Fruit fly (Drosophila melanogaster) whole organism, embryonic: Measurements from ENCODE around the gene Esyt2.

Source experiments
- ATbp ChIP-seq: fragments of 200-800 bp; sonication (Bioruptor generic); optimal IDR thresholded peaks from 2 replicates; lab custom pipeline; 2017; ENCODE audit warnings: missing biosample characterization, mild to moderate bottlenecking, missing genetic modification characterization, missing genetic modification reagents
- Blimp-1 ChIP-seq: fragments of 200-800 bp; sonication (Bioruptor generic); optimal IDR thresholded peaks from 3 replicates; lab custom pipeline; 2018; ENCODE audit warnings: missing biosample characterization, missing genetic modification characterization, mild to moderate bottlenecking, moderate library complexity, missing genetic modification reagents
- CG10147 ChIP-seq: fragments of 200-800 bp; sonication (Bioruptor generic); optimal IDR thresholded peaks from 2 replicates; lab custom pipeline; 2019; ENCODE audit warnings: missing biosample characterization, mild to moderate bottlenecking, missing genetic modification characterization, moderate library complexity
- CG11398 ChIP-seq: fragments of 200-800 bp; sonication (Bioruptor generic); optimal IDR thresholded peaks from 2 replicates; lab custom pipeline; 2016; ENCODE audit warnings: missing biosample characterization, missing genetic modification characterization
- CG11504 ChIP-seq: fragments of 200-800 bp; sonication (Bioruptor generic); optimal IDR thresholded peaks from 3 replicates; lab custom pipeline; 2019; ENCODE audit warnings: missing biosample characterization, mild to moderate bottlenecking, missing genetic modification characterization, moderate library complexity
- CG12236 ChIP-seq: fragments of 200-800 bp; sonication (Bioruptor generic); optimal IDR thresholded peaks from 2 replicates; lab custom pipeline; 2016; ENCODE audit warnings: missing biosample characterization, missing genetic modification characterization
- CG12299 ChIP-seq: fragments of 200-800 bp; sonication (Bioruptor generic); optimal IDR thresholded peaks from 2 replicates; lab custom pipeline; 2018; ENCODE audit warnings: missing biosample characterization, mild to moderate bottlenecking, missing genetic modification characterization
- CG12659 ChIP-seq: fragments of 200-800 bp; sonication (Bioruptor generic); optimal IDR thresholded peaks from 3 replicates; lab custom pipeline; 2017; ENCODE audit warnings: mild to moderate bottlenecking, missing biosample characterization, missing genetic modification reagents, missing genetic modification characterization
- CG14441 ChIP-seq: fragments of 200-800 bp; sonication (Bioruptor generic); IDR thresholded peaks from 2 replicates; pipeline ENCODE4 v1.3.6; 2022; ENCODE audit warnings: missing biosample characterization, missing genetic modification characterization
- CG18619 ChIP-seq: fragments of 200-800 bp; sonication (Bioruptor generic); optimal IDR thresholded peaks from 3 replicates; lab custom pipeline; 2017; ENCODE audit warnings: missing biosample characterization, mild to moderate bottlenecking, missing genetic modification characterization
- CG2129 ChIP-seq: fragments of 200-800 bp; sonication (Bioruptor generic); IDR thresholded peaks from 2 replicates; pipeline ENCODE4 v1.3.6; 2022; ENCODE audit warnings: missing biosample characterization, missing genetic modification characterization; ENCODE audit not compliant: partially characterized antibody
- CG3995 ChIP-seq: fragments of 200-800 bp; sonication (Bioruptor generic); optimal IDR thresholded peaks from 3 replicates; lab custom pipeline; 2016; ENCODE audit warnings: missing biosample characterization, missing genetic modification characterization
- CG42726 ChIP-seq: fragments of 200-800 bp; sonication (Bioruptor generic); IDR thresholded peaks from 2 replicates; pipeline ENCODE4 v1.3.6; 2022; ENCODE audit warnings: missing biosample characterization, missing genetic modification characterization; ENCODE audit not compliant: partially characterized antibody
- CG5953 ChIP-seq: fragments of 200-800 bp; sonication (Bioruptor generic); IDR thresholded peaks from 2 replicates; pipeline ENCODE4 v1.3.6; 2022; ENCODE audit warnings: missing biosample characterization, missing genetic modification characterization
- CG6254 ChIP-seq: fragments of 200-800 bp; sonication (Bioruptor generic); optimal IDR thresholded peaks from 3 replicates; lab custom pipeline; 2017; ENCODE audit warnings: mild to moderate bottlenecking, missing biosample characterization, missing genetic modification reagents, missing genetic modification characterization
- CG7987 ChIP-seq: fragments of 200-800 bp; sonication (Bioruptor generic); optimal IDR thresholded peaks from 2 replicates; lab custom pipeline; 2018; ENCODE audit warnings: missing biosample characterization, mild to moderate bottlenecking, missing genetic modification characterization, moderate library complexity
- CoRest ChIP-seq: fragments of 200-800 bp; sonication (Bioruptor generic); optimal IDR thresholded peaks from 3 replicates; lab custom pipeline; 2018; ENCODE audit warnings: missing biosample characterization, mild to moderate bottlenecking, missing genetic modification characterization, moderate library complexity
- Dll ChIP-seq: fragments of 200-800 bp; sonication (Bioruptor generic); IDR thresholded peaks from 4 replicates; pipeline ENCODE4 v1.3.6; 2022; ENCODE audit warnings: missing biosample characterization, missing genetic modification characterization; ENCODE audit not compliant: partially characterized antibody
- Fer3 ChIP-seq: fragments of 200-800 bp; sonication (Bioruptor generic); optimal IDR thresholded peaks from 2 replicates; lab custom pipeline; 2018; ENCODE audit warnings: missing biosample characterization, mild to moderate bottlenecking, missing genetic modification characterization, moderate library complexity
- Mad ChIP-seq: fragments of 200-800 bp; sonication (Bioruptor generic); optimal IDR thresholded peaks from 2 replicates; lab custom pipeline; 2016; ENCODE audit warnings: missing biosample characterization, missing genetic modification characterization
- Med ChIP-seq: fragments of 200-800 bp; sonication (Bioruptor generic); peaks from one replicate; lab custom pipeline; 2016; ENCODE audit warnings: missing biosample characterization, missing genetic modification characterization, mild to moderate bottlenecking, inconsistent platforms, moderate library complexity
- NFAT ChIP-seq: fragments of 200-800 bp; sonication (Bioruptor generic); IDR thresholded peaks from 2 replicates; pipeline ENCODE4 v1.3.6; 2022; ENCODE audit warnings: missing biosample characterization, missing genetic modification characterization
- Side ChIP-seq: fragments of 200-800 bp; sonication (Bioruptor generic); optimal IDR thresholded peaks from 2 replicates; lab custom pipeline; 2016; ENCODE audit warnings: missing biosample characterization, missing genetic modification characterization
- Tbp ChIP-seq: fragments of >200 bp; optimal IDR thresholded peaks from 2 replicates; lab custom pipeline; 2018; ENCODE audit warnings: missing biosample characterization, missing genetic modification characterization
- Vsx1 ChIP-seq: fragments of 200-800 bp; sonication (Bioruptor generic); optimal IDR thresholded peaks from 2 replicates; lab custom pipeline; 2017; ENCODE audit warnings: missing biosample characterization, mild to moderate bottlenecking, missing genetic modification characterization, missing genetic modification reagents
- Xrp1 ChIP-seq: fragments of 200-800 bp; sonication (Bioruptor generic); IDR thresholded peaks from 2 replicates; pipeline ENCODE4 v1.3.6; 2022; ENCODE audit warnings: missing biosample characterization, missing genetic modification characterization
- al ChIP-seq: fragments of 200-800 bp; sonication (Bioruptor generic); IDR thresholded peaks from 2 replicates; pipeline ENCODE4 v1.3.6; 2022; ENCODE audit warnings: missing biosample characterization, missing genetic modification characterization
- bcd ChIP-seq: fragments of 200-800 bp; sonication (Bioruptor generic); optimal IDR thresholded peaks from 2 replicates; lab custom pipeline; 2017; ENCODE audit warnings: missing biosample characterization, mild to moderate bottlenecking, missing genetic modification characterization
- bowl ChIP-seq: fragments of 200-800 bp; sonication (Bioruptor generic); IDR thresholded peaks from 2 replicates; pipeline ENCODE4 v1.3.6; 2022; ENCODE audit warnings: missing biosample characterization, missing genetic modification characterization
- corto ChIP-seq: fragments of 200-800 bp; sonication (Bioruptor generic); optimal IDR thresholded peaks from 2 replicates; lab custom pipeline; 2016; ENCODE audit warnings: missing biosample characterization, mild to moderate bottlenecking, missing genetic modification characterization, moderate library complexity
- disco-r ChIP-seq: fragments of 200-800 bp; sonication (Bioruptor generic); optimal IDR thresholded peaks from 2 replicates; lab custom pipeline; 2016; ENCODE audit warnings: missing biosample characterization, missing genetic modification characterization
- emc ChIP-seq: fragments of 200-800 bp; sonication (Bioruptor generic); optimal IDR thresholded peaks from 2 replicates; lab custom pipeline; 2016; ENCODE audit warnings: missing biosample characterization, missing genetic modification characterization
- exex ChIP-seq: fragments of 200-800 bp; sonication (Bioruptor generic); optimal IDR thresholded peaks from 4 replicates; lab custom pipeline; 2018; ENCODE audit warnings: missing biosample characterization, mild to moderate bottlenecking, missing genetic modification characterization, moderate library complexity
- eyg ChIP-seq: fragments of 200-800 bp; sonication (Bioruptor generic); optimal IDR thresholded peaks from 3 replicates; lab custom pipeline; 2016; ENCODE audit warnings: missing biosample characterization, missing genetic modification characterization
- fd3F ChIP-seq: fragments of 200-800 bp; sonication (Bioruptor generic); optimal IDR thresholded peaks from 2 replicates; lab custom pipeline; 2018; ENCODE audit warnings: missing biosample characterization, mild to moderate bottlenecking, missing genetic modification characterization, moderate library complexity
- grn ChIP-seq: fragments of 200-800 bp; sonication (Bioruptor generic); optimal IDR thresholded peaks from 3 replicates; lab custom pipeline; 2017; ENCODE audit warnings: missing biosample characterization, missing genetic modification characterization
- ind ChIP-seq: fragments of 200-800 bp; sonication (Bioruptor generic); optimal IDR thresholded peaks from 3 replicates; lab custom pipeline; 2016; ENCODE audit warnings: missing biosample characterization, missing genetic modification characterization
- insv ChIP-seq, 2 experiments: fragments of 200-800 bp; sonication (Bioruptor generic); optimal IDR thresholded peaks; 3 replicates each; lab custom pipeline; 2016 to 2018; ENCODE audit warnings: missing biosample characterization in 2 of 2, missing genetic modification characterization in 2 of 2
- lov ChIP-seq, 2 experiments: fragments of 200-800 bp in 1 of 2; fragments of >200 bp in 1 of 2; sonication (Bioruptor generic) in 1 of 2; IDR thresholded peaks in 1 of 2; optimal IDR thresholded peaks in 1 of 2; 2 replicates in 1 of 2; 3 replicates in 1 of 2; pipeline versions ENCODE4 v1.3.6 to Lab custom; 2017 to 2022; ENCODE audit warnings: missing biosample characterization in 1 of 2, missing genetic modification characterization in 1 of 2
- mirr ChIP-seq: fragments of 200-800 bp; sonication (Bioruptor generic); optimal IDR thresholded peaks from 3 replicates; lab custom pipeline; 2018; ENCODE audit warnings: missing biosample characterization, mild to moderate bottlenecking, missing genetic modification characterization
- oc ChIP-seq: fragments of 200-800 bp; sonication (Bioruptor generic); optimal IDR thresholded peaks from 2 replicates; lab custom pipeline; 2018; ENCODE audit warnings: missing biosample characterization, mild to moderate bottlenecking, missing genetic modification characterization, moderate library complexity
- odd ChIP-seq: fragments of 200-800 bp; sonication (Bioruptor generic); optimal IDR thresholded peaks from 2 replicates; lab custom pipeline; 2017; ENCODE audit warnings: missing biosample characterization, mild to moderate bottlenecking, missing genetic modification characterization
- onecut ChIP-seq: fragments of 200-800 bp; sonication (Bioruptor generic); IDR thresholded peaks from 2 replicates; pipeline ENCODE4 v1.3.6; 2022; ENCODE audit warnings: missing biosample characterization, missing genetic modification characterization
- pb ChIP-seq: fragments of 200-800 bp; sonication (Bioruptor generic); optimal IDR thresholded peaks from 3 replicates; lab custom pipeline; 2016; ENCODE audit warnings: missing biosample characterization, missing genetic modification characterization
- pzg ChIP-seq: fragments of 200-800 bp; sonication (Bioruptor generic); optimal IDR thresholded peaks from 3 replicates; lab custom pipeline; 2018; ENCODE audit warnings: missing biosample characterization, mild to moderate bottlenecking, missing genetic modification characterization, moderate library complexity
- sug ChIP-seq: fragments of 200-800 bp; optimal IDR thresholded peaks from 2 replicates; lab custom pipeline; 2019; ENCODE audit warnings: missing biosample characterization, mild to moderate bottlenecking, missing genetic modification characterization, moderate library complexity
- vnd ChIP-seq: fragments of 200-800 bp; sonication (Bioruptor generic); IDR thresholded peaks from 3 replicates; pipeline ENCODE4 v1.3.6; 2022; ENCODE audit warnings: missing biosample characterization, missing genetic modification characterization; ENCODE audit not compliant: partially characterized antibody
- yki ChIP-seq: fragments of >200 bp; optimal IDR thresholded peaks from 3 replicates; lab custom pipeline; 2018
- zf30C ChIP-seq: fragments of 200-800 bp; sonication (Bioruptor generic); optimal IDR thresholded peaks from 3 replicates; lab custom pipeline; 2018; ENCODE audit warnings: missing biosample characterization, mild to moderate bottlenecking, missing genetic modification characterization
- zfh2 ChIP-seq: fragments of 200-800 bp; sonication (Bioruptor generic); optimal IDR thresholded peaks from 2 replicates; lab custom pipeline; 2016; ENCODE audit warnings: missing biosample characterization, missing genetic modification characterization

Gene Esyt2

DNA sequence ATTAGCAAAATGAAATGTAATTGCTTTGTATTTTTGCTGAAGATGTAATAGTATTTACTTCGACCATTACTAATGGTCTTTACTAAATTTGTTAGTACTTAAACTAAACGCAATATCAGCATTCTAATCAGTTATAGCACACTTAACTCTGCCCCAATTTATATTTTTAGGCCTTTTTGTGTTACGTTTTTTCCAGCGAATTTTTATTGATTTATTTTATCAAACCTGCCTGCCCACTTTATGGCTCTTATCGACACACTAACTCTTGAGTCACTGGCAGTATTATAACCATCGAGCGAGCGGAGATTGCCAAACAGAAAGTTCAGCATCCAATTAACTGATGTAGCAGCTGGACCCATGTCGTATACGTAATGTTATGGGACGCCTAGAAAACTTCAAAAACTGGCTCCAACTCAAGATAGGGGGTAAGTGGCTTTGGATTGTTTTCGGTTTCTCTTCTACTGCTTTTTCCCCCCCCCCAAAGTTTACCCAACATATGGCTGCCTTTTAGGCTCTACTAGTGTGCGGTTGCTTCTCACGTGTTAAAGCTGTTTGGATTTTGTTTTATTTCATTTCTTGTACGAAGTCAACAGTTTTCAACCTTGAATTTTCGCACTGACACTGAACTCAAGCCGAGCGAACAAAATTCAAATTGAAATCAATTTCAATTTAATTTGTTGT lies 25.3 kb downstream of the Esyt2 start (continued):
- TF ChIP-seq Mad (GFP tag; lab: Kevin White, UChicago) (no peak), CG11504 (tag; lab: Kevin White, UChicago) (no peak), Dll (no peak), CG7987 (GFP tag; lab: Kevin White, UChicago) (no peak), NFAT (GFP tag; lab: Robert Waterston, UW) (no peak), eyg (GFP tag; lab: Kevin White, UChicago) (no peak), CG2129 (GFP tag; lab: Robert Waterston, UW) (no peak), vnd (GFP tag; lab: Robert Waterston, UW) (no peak), CG11398 (GFP tag; lab: Kevin White, UChicago) (no peak), lov (optimal IDR thresholded peaks at IDR 0.05; lab: Kevin White, UChicago) (no peak), lov (GFP tag; IDR thresholded peaks at IDR 0.05; lab: Robert Waterston, UW) (peak; percentile 14; the same call in 1 of the 3 replicates), CG12236 (GFP tag; lab: Kevin White, UChicago) (no peak), CG6254 (GFP tag; lab: Kevin White, UChicago) (peak; percentile 7), CG42726 (GFP tag; lab: Robert Waterston, UW) (no peak), Side (GFP tag; lab: Kevin White, UChicago) (no peak), bowl (GFP tag; lab: Robert Waterston, UW) (no peak), al (GFP tag; lab: Robert Waterston, UW) (no peak), corto (GFP tag; lab: Kevin White, UChicago) (no peak), CG18619 (GFP tag; lab: Kevin White, UChicago) (no peak), oc (peak; percentile 63), disco-r (no peak), bcd (GFP tag; lab: Kevin White, UChicago) (no peak), pb (GFP tag; lab: Kevin White, UChicago) (no peak), Vsx1 (GFP tag; lab: Kevin White, UChicago) (peak; percentile 1), CG14441 (GFP tag; lab: Robert Waterston, UW) (no peak), onecut (peak; percentile 51), insv (GFP tag; optimal IDR thresholded peaks at IDR 0.05; lab: Kevin White, UChicago) (no peak), Blimp-1 (GFP tag; lab: Kevin White, UChicago) (peak; percentile 17), pzg (GFP tag; lab: Kevin White, UChicago) (no peak), CG10147 (GFP tag; lab: Kevin White, UChicago) (peak; percentile 7), exex (peak; percentile 44), ATbp (GFP tag; lab: Kevin White, UChicago) (no peak), Fer3 (no peak), Tbp (GFP tag; lab: Kevin White, UChicago) (no peak), CoRest (tag; lab: Kevin White, UChicago) (no peak), zf30C (GFP tag; lab: Kevin White, UChicago) (no peak), fd3F (GFP tag; lab: Kevin White, UChicago) (no peak), grn (no peak), Med (GFP tag; lab: Kevin White, UChicago) (peak; percentile 52), sug (peak; percentile 46), CG12299 (no peak), odd (GFP tag; lab: Kevin White, UChicago) (no peak), CG5953 (no peak), CG3995 (no peak), mirr (GFP tag; lab: Kevin White, UChicago) (peak; percentile 32), zfh2 (GFP tag; lab: Kevin White, UChicago) (no peak), emc (no peak), ind (GFP tag; lab: Kevin White, UChicago) (no peak), yki (lab: Kevin White, UChicago) (no peak), Xrp1 (no peak), CG12659 (no peak)
